Worm (Caenorhabditis elegans) whole organism, L1 larva: Measurements from ENCODE around the gene trf-1.

ENCODE experiments used
- C04F5.9 ChIP-seq: sonication (generic microtip); optimal IDR thresholded peaks from 2 replicates; lab custom pipeline; 2016; ENCODE audit warnings: missing genetic modification characterization, missing compliant biosample characterization
- C34B4.2 ChIP-seq: sonication (generic microtip); optimal IDR thresholded peaks from 2 replicates; lab custom pipeline; 2017; ENCODE audit warnings: mild to moderate bottlenecking, missing genetic modification characterization, missing compliant biosample characterization
- F16B12.6 ChIP-seq: fragments of 150-350 bp; optimal IDR thresholded peaks from 2 replicates; lab custom pipeline; 2014; ENCODE audit warnings: missing biosample characterization, missing genetic modification characterization
- Y116A8C.19 ChIP-seq: sonication (generic microtip); optimal IDR thresholded peaks from 2 replicates; lab custom pipeline; 2016; ENCODE audit warnings: missing compliant biosample characterization, missing genetic modification characterization, borderline replicate concordance
- aly-2 ChIP-seq: fragments of 150-350 bp; optimal IDR thresholded peaks from 2 replicates; lab custom pipeline; 2014; ENCODE audit warnings: missing biosample characterization, missing genetic modification characterization
- dpl-1 ChIP-seq, 3 experiments: fragments of 150-350 bp in 2 of 3; sonication (generic microtip) in 1 of 3; optimal IDR thresholded peaks; 2 replicates each; lab custom pipeline; 2014 to 2017; ENCODE audit warnings: missing biosample characterization in 3 of 3, missing genetic modification characterization in 3 of 3, missing genetic modification reagents in 3 of 3
- efl-3 ChIP-seq: fragments of 200-800 bp; sonication (Bioruptor generic); optimal IDR thresholded peaks from 2 replicates; lab custom pipeline; 2018; ENCODE audit warnings: mild to moderate bottlenecking, missing genetic modification characterization, missing compliant biosample characterization
- egl-13 ChIP-seq: sonication (generic microtip); optimal IDR thresholded peaks from 2 replicates; lab custom pipeline; 2016; ENCODE audit warnings: missing genotype, missing genetic modification reagents, missing genetic modification characterization, missing compliant biosample characterization
- egl-27 ChIP-seq, 2 experiments: fragments of 150-350 bp in 1 of 2; sonication (generic microtip); optimal IDR thresholded peaks; 3 replicates each; lab custom pipeline; 2017 to 2018; ENCODE audit warnings: missing biosample characterization in 2 of 2, missing genetic modification characterization in 2 of 2, missing genetic modification reagents in 2 of 2
- ets-5 ChIP-seq: fragments of 200-800 bp; sonication (Bioruptor generic); IDR thresholded peaks from 2 replicates; pipeline ENCODE4 v1.3.6; 2022; ENCODE audit warnings: missing genetic modification characterization, missing compliant biosample characterization
- fkh-10 ChIP-seq: sonication (generic microtip); optimal IDR thresholded peaks from 2 replicates; lab custom pipeline; 2017; ENCODE audit warnings: missing biosample characterization, missing genetic modification reagents, missing genetic modification characterization
- fkh-4 ChIP-seq: sonication (generic microtip); optimal IDR thresholded peaks from 2 replicates; lab custom pipeline; 2016; ENCODE audit warnings: missing compliant biosample characterization, missing genetic modification characterization, borderline replicate concordance
- fos-1 ChIP-seq: fragments of 150-350 bp; optimal IDR thresholded peaks from 2 replicates; lab custom pipeline; 2014; ENCODE audit warnings: missing biosample characterization, missing genetic modification characterization
- hlh-4 ChIP-seq: sonication (generic microtip); optimal IDR thresholded peaks from 2 replicates; lab custom pipeline; 2016; ENCODE audit warnings: mild to moderate bottlenecking, missing genetic modification characterization, missing compliant biosample characterization
- hpl-2 ChIP-seq: fragments of 150-350 bp; optimal IDR thresholded peaks from 2 replicates; lab custom pipeline; 2014; ENCODE audit warnings: missing biosample characterization, missing genetic modification reagents, missing genetic modification characterization
- isw-1 ChIP-seq: fragments of 200-800 bp; sonication (Bioruptor generic); IDR thresholded peaks from 2 replicates; pipeline ENCODE4 v1.3.6; 2022; ENCODE audit warnings: missing genetic modification characterization, missing compliant biosample characterization
- lin-15B ChIP-seq: fragments of 150-350 bp; sonication (generic microtip); optimal IDR thresholded peaks from 3 replicates; lab custom pipeline; 2014; ENCODE audit warnings: missing biosample characterization, missing genetic modification characterization
- lin-35 ChIP-seq, 2 experiments: fragments of 150-350 bp; optimal IDR thresholded peaks; 2 replicates each; lab custom pipeline; 2014; ENCODE audit warnings: missing biosample characterization in 2 of 2, missing genetic modification characterization in 2 of 2, missing genetic modification reagents in 2 of 2
- lin-39 ChIP-seq: fragments of 150-350 bp; optimal IDR thresholded peaks from 2 replicates; lab custom pipeline; 2014; ENCODE audit warnings: missing biosample characterization, missing genetic modification reagents, missing genetic modification characterization
- lir-3 ChIP-seq: sonication (generic microtip); optimal IDR thresholded peaks from 2 replicates; lab custom pipeline; 2016; ENCODE audit warnings: mild to moderate bottlenecking, missing genetic modification characterization, moderate library complexity, missing compliant biosample characterization; ENCODE audit not compliant: poor library complexity
- nhr-19 ChIP-seq: fragments of 200-800 bp; sonication (Bioruptor generic); conservative IDR thresholded peaks from 2 replicates; pipeline ENCODE4 v1.3.6; 2022; ENCODE audit warnings: missing genetic modification characterization, missing compliant biosample characterization
- nhr-20 ChIP-seq: sonication (generic microtip); optimal IDR thresholded peaks from 2 replicates; lab custom pipeline; 2016; ENCODE audit warnings: mild to moderate bottlenecking, missing genetic modification characterization, missing compliant biosample characterization
- nhr-237 ChIP-seq: fragments of 150-350 bp; optimal IDR thresholded peaks from 2 replicates; lab custom pipeline; 2014; ENCODE audit warnings: missing biosample characterization, missing genetic modification characterization
- nhr-28 ChIP-seq: fragments of 150-350 bp; optimal IDR thresholded peaks from 2 replicates; lab custom pipeline; 2014; ENCODE audit warnings: missing biosample characterization, missing genetic modification characterization
- nhr-71 ChIP-seq: sonication (generic microtip); optimal IDR thresholded peaks from 2 replicates; lab custom pipeline; 2016; ENCODE audit warnings: mild to moderate bottlenecking, missing genetic modification characterization, moderate library complexity, missing compliant biosample characterization
- nhr-84 ChIP-seq: sonication (generic microtip); optimal IDR thresholded peaks from 2 replicates; lab custom pipeline; 2017; ENCODE audit warnings: missing biosample characterization, missing genetic modification characterization
- nhr-90 ChIP-seq: sonication (generic microtip); optimal IDR thresholded peaks from 2 replicates; lab custom pipeline; 2016; ENCODE audit warnings: mild to moderate bottlenecking, missing genetic modification characterization, missing compliant biosample characterization; ENCODE audit not compliant: poor library complexity
- pax-3 ChIP-seq: fragments of 200-800 bp; sonication (Bioruptor generic); optimal IDR thresholded peaks from 2 replicates; lab custom pipeline; 2018; ENCODE audit warnings: mild to moderate bottlenecking, missing genetic modification characterization, moderate library complexity, missing compliant biosample characterization
- pqm-1 ChIP-seq: sonication (generic microtip); optimal IDR thresholded peaks from 3 replicates; lab custom pipeline; 2017; ENCODE audit warnings: missing biosample characterization, missing genetic modification characterization
- skn-1 ChIP-seq: fragments of 150-350 bp; optimal IDR thresholded peaks from 2 replicates; lab custom pipeline; 2014; ENCODE audit warnings: missing biosample characterization, missing genetic modification characterization
- snu-23 ChIP-seq: sonication (generic microtip); optimal IDR thresholded peaks from 2 replicates; lab custom pipeline; 2016; ENCODE audit warnings: missing genetic modification characterization, missing compliant biosample characterization
- sox-4 ChIP-seq: sonication (generic microtip); optimal IDR thresholded peaks from 2 replicates; lab custom pipeline; 2016; ENCODE audit warnings: missing genetic modification characterization, missing compliant biosample characterization
- sup-37 ChIP-seq: fragments of 200-800 bp; sonication (Bioruptor generic); optimal IDR thresholded peaks from 2 replicates; lab custom pipeline; 2018; ENCODE audit warnings: mild to moderate bottlenecking, missing genetic modification characterization, missing compliant biosample characterization
- tbx-2 ChIP-seq: sonication (generic microtip); optimal IDR thresholded peaks from 2 replicates; lab custom pipeline; 2016; ENCODE audit warnings: missing genetic modification characterization, missing compliant biosample characterization
- unc-130 ChIP-seq: fragments of 150-350 bp; optimal IDR thresholded peaks from 2 replicates; lab custom pipeline; 2017; ENCODE audit warnings: missing biosample characterization, missing genetic modification characterization, inconsistent platforms
- unc-30 ChIP-seq: sonication (generic microtip); optimal IDR thresholded peaks from 2 replicates; lab custom pipeline; 2017; ENCODE audit warnings: missing biosample characterization, missing genetic modification characterization
- vab-15 ChIP-seq: sonication (generic microtip); optimal IDR thresholded peaks from 2 replicates; lab custom pipeline; 2017; ENCODE audit warnings: missing genotype, mild to moderate bottlenecking, missing genetic modification characterization, missing compliant biosample characterization
- zag-1 ChIP-seq: fragments of 150-350 bp; optimal IDR thresholded peaks from 2 replicates; lab custom pipeline; 2014; ENCODE audit warnings: missing biosample characterization, missing genetic modification characterization
- ztf-11 ChIP-seq, 2 experiments: sonication (generic microtip); optimal IDR thresholded peaks; 2 replicates each; lab custom pipeline; 2016 to 2017; ENCODE audit warnings: missing genetic modification characterization in 2 of 2, missing biosample characterization in 1 of 2, missing compliant biosample characterization in 1 of 2

Gene trf-1

ce11 chrIII:13427817-13428216 is 2.4 kb upstream of the trf-1 start:
- TF ChIP-seq nhr-84 (tag; lab: Kevin White, UChicago) (no peak), nhr-28 (no peak), lin-15B (tag; lab: Kevin White, UChicago) (no peak), tbx-2 (tag; lab: Kevin White, UChicago) (no peak), sox-4 (tag; lab: Kevin White, UChicago) (no peak), C04F5.9 (no peak), egl-13 (tag; lab: Kevin White, UChicago) (no peak), isw-1 (GFP tag; lab: Robert Waterston, UW) (no peak), fkh-10 (GFP tag; lab: Kevin White, UChicago) (no peak), nhr-237 (tag; lab: Kevin White, UChicago) (no peak), aly-2 (tag; lab: Kevin White, UChicago) (no peak), nhr-90 (tag; lab: Kevin White, UChicago) (no peak), lin-39 (tag; lab: Kevin White, UChicago) (no peak), fkh-4 (no peak), nhr-71 (no peak), lir-3 (tag; lab: Kevin White, UChicago) (no peak), zag-1 (tag; lab: Kevin White, UChicago) (no peak), dpl-1 (GFP tag; optimal IDR thresholded peaks at IDR 0.05; lab: Kevin White, UChicago) (no peak)

- no peak for TF ChIP-seq fkh-10 (GFP tag; lab: Kevin White, UChicago)
- no peak for TF ChIP-seq vab-15 (tag; lab: Kevin White, UChicago)
- TF ChIP-seq nhr-20: no peak
Measured at ce11 chrIII:13429668-13430067, 594 bp upstream of the trf-1 start, which contains the start of gene bli-5. TSS of gene bli-5 (minus strand) at chrIII:13429768.

DNA sequence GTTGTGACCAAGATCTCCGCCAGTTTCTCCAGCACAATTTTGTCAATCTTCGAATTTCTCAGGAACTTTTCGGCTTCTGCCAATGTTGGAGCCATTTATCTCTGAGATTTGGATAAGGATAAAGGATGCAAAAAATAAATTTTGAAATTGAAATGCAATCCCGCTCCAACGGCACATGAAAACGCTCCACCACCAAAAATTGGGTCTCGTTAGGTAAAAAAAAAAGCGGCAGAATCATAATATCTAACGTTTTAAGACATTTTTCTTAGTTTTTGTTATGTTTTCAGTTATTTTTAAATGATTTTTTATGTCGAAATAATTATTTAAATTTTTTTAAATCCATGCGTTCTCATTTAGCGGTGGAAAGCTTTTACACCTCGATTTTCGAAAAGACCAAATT is 4.1 kb downstream of the trf-1 start, which contains the start of gene F45G2.7:
Gene F45G2.7, minus strand, starts transcription at position 101 of the 400 bp plus-strand sequence.
- no peak for TF ChIP-seq efl-3 (GFP tag; lab: Kevin White, UChicago)
- no peak for TF ChIP-seq C34B4.2 (tag; lab: Kevin White, UChicago)
- TF ChIP-seq skn-1: no peak
- no peak for TF ChIP-seq unc-130 (tag; lab: Kevin White, UChicago)
- no peak for TF ChIP-seq egl-13 (tag; lab: Kevin White, UChicago)
- no peak for TF ChIP-seq C04F5.9
- TF ChIP-seq nhr-84 (tag; lab: Kevin White, UChicago): no peak
- TF ChIP-seq fos-1: no peak
- no peak for TF ChIP-seq lin-35 (GFP tag; optimal IDR thresholded peaks at IDR 0.05; lab: Kevin White, UChicago)
- TF ChIP-seq egl-27 (tag; optimal IDR thresholded peaks at IDR 0.05; lab: Kevin White, UChicago): no peak
- no peak for TF ChIP-seq ets-5 (GFP tag; lab: Robert Waterston, UW)
- TF ChIP-seq hlh-4 (tag; lab: Kevin White, UChicago): no peak
- no peak for TF ChIP-seq ztf-11 (tag; optimal IDR thresholded peaks at IDR 0.05; lab: Kevin White, UChicago)
- no peak for TF ChIP-seq nhr-28
- TF ChIP-seq F16B12.6: no peak
- TF ChIP-seq unc-30 (tag; lab: Kevin White, UChicago): no peak
- TF ChIP-seq nhr-71: no peak
- no peak for TF ChIP-seq Y116A8C.19 (tag; lab: Kevin White, UChicago)
- TF ChIP-seq sup-37 (GFP tag; lab: Kevin White, UChicago): no peak

DNA sequence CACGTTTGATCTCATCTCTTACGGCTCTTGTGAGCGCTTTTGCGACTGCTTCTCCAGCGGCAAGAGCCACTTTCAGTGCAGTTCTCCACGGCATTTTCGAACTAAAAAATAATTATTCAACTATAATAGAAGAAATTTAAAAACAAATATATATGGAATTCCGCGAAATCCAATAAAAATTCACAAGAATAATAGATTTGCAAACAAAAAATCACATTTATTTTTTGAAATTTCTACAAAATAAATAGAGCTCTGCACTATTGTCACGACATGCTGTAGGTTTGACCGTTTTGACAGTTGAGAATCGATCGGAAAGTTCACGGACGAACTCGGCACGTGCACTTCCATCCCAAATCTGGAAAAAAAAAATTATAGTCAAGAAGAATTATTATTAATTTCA is 5.3 kb downstream of the trf-1 start, which contains the start of gene F45G2.8:
Gene F45G2.8, minus strand, starts transcription at position 101 of the 400 bp plus-strand sequence.
- no peak for TF ChIP-seq sox-4 (tag; lab: Kevin White, UChicago)

DNA sequence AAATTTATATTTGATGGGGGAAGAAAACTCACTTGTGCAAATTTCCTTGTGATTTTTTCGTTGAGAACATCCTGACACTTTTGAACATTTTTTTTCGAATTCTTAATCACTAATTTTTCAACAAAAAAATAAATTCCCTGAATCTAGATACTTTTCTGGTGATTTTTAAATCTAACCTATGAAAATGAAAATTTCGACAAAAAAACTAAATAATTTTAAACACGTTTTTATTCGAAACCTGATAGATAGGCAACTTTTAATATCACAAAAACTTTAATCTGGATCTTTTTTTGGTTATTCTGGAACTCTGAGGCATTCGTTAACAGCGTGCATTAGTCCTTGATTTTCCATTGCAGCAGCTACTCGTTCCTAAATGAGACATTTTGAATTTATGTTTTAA is 6.6 kb downstream of the trf-1 start, which contains the start of gene F45G2.9:
Gene F45G2.9, minus strand, starts transcription at position 101 of the 400 bp plus-strand sequence.
- no peak for TF ChIP-seq pax-3
- no peak for TF ChIP-seq nhr-84 (tag; lab: Kevin White, UChicago)
- no peak for TF ChIP-seq snu-23 (GFP tag; lab: Kevin White, UChicago)
- no peak for TF ChIP-seq nhr-19 (GFP tag; lab: Robert Waterston, UW)
- TF ChIP-seq nhr-90 (tag; lab: Kevin White, UChicago): no peak
- no peak for TF ChIP-seq F16B12.6
- TF ChIP-seq pqm-1 (tag; lab: Kevin White, UChicago): no peak
- TF ChIP-seq hpl-2 (GFP tag; lab: Kevin White, UChicago): no peak
- TF ChIP-seq fos-1: no peak
- TF ChIP-seq, all 84 proteins: peak for 0
